Worm (Caenorhabditis elegans): ENCODE measurements around the gene M163.7.

Gene M163.7

DNA sequence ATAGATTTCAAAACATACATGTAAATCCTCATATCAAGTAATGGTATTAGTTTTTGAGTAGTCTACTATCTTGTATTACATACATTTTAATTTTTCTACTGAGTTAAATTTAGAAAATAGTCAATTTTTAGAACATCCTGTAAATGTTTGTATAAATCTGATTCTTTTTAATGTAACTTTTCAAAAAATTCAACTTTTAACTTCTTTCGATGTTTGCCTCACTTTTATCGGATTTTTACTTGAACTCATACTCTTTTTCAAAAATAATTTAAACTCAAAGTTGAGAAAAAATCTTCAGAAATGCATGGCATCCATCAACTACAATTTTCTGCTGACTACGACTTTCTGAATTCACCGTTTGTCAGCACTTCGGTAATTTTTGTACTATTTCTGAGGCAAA is at the start of gene M163.7:
Gene M163.7 (plus strand): TSS at position 301 of the 400 bp plus-strand sequence.
- no peak for TF ChIP-seq fos-1 (tag; optimal IDR thresholded peaks at IDR 0.05)
- TF ChIP-seq mbf-1 (tag; optimal IDR thresholded peaks at IDR 0.05), result no peak
- TF ChIP-seq lin-13 (GFP tag; optimal IDR thresholded peaks at IDR 0.05), result no peak
- TF ChIP-seq sma-9 (GFP tag; optimal IDR thresholded peaks at IDR 0.05), result no peak
- no peak for TF ChIP-seq sma-9 (tag; optimal IDR thresholded peaks at IDR 0.05)
- no peak for TF ChIP-seq nhr-77 (tag; optimal IDR thresholded peaks at IDR 0.05)
- TF ChIP-seq ztf-11 (tag; optimal IDR thresholded peaks at IDR 0.05), result no peak
- no peak for TF ChIP-seq unc-55 (GFP tag; optimal IDR thresholded peaks at IDR 0.05)
- no peak for TF ChIP-seq elt-1 (tag; optimal IDR thresholded peaks at IDR 0.05)
- no peak for TF ChIP-seq skn-1 (tag; optimal IDR thresholded peaks at IDR 0.05)
- no peak for TF ChIP-seq blmp-1 (tag; optimal IDR thresholded peaks at IDR 0.05; ENCODE audit: insufficient read depth)
- no peak for TF ChIP-seq unc-39 (tag; optimal IDR thresholded peaks at IDR 0.05)
- no peak for TF ChIP-seq lsy-2 (tag; optimal IDR thresholded peaks at IDR 0.05)
- TF ChIP-seq nhr-21 (tag; optimal IDR thresholded peaks at IDR 0.05), result no peak
- TF ChIP-seq ceh-16 (tag; optimal IDR thresholded peaks at IDR 0.05), result no peak
- no peak for TF ChIP-seq F13H6.1 (tag; optimal IDR thresholded peaks at IDR 0.05)
- TF ChIP-seq ZK546.5 (tag; optimal IDR thresholded peaks at IDR 0.05), result no peak
- no peak for TF ChIP-seq Y55F3AM.14 (GFP tag; optimal IDR thresholded peaks at IDR 0.05)

DNA sequence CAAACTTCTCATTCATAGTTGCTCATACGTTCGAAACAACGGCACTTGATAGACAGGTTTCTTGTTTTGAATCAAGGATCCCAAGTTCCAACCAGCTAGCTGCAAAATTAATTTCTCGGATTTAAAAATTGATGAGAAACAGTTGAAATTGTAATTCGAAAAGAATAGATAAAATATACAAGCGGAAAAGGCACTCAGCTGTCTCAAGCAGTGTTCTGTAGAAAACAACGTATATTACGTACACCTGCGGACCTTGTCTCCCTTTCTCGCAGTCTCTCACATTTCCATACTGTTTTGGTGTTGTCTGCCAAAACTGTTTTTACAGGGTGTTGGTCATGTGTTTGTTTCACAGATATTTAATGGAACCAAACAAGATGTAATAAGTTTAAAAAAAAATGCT is 49.0 kb upstream of the M163.7 start, which contains the start of gene F23D12.10:
Gene F23D12.10 (minus strand): TSS at position 101 of the 400 bp plus-strand sequence.
- TF ChIP-seq fos-1 (tag; optimal IDR thresholded peaks at IDR 0.05) (no peak), ZK546.5 (tag; optimal IDR thresholded peaks at IDR 0.05) (no peak), C34F6.9 (tag; optimal IDR thresholded peaks at IDR 0.05) (no peak), elt-1 (tag; optimal IDR thresholded peaks at IDR 0.05) (no peak), lsy-2 (tag; optimal IDR thresholded peaks at IDR 0.05) (no peak), blmp-1 (tag; optimal IDR thresholded peaks at IDR 0.05; ENCODE audit: insufficient read depth) (no peak), skn-1 (tag; optimal IDR thresholded peaks at IDR 0.05) (no peak), snpc-4 (tag; optimal IDR thresholded peaks at IDR 0.05) (no peak), nhr-11 (tag; optimal IDR thresholded peaks at IDR 0.05) (no peak), elt-3 (tag; optimal IDR thresholded peaks at IDR 0.05) (no peak), sem-4 (tag; optimal IDR thresholded peaks at IDR 0.05) (no peak), lin-11 (tag; optimal IDR thresholded peaks at IDR 0.05) (no peak), nhr-237 (tag; optimal IDR thresholded peaks at IDR 0.05) (no peak), mab-5 (tag; optimal IDR thresholded peaks at IDR 0.05) (no peak), mbf-1 (tag; optimal IDR thresholded peaks at IDR 0.05) (no peak), nhr-23 (tag; optimal IDR thresholded peaks at IDR 0.05) (no peak), unc-55 (GFP tag; optimal IDR thresholded peaks at IDR 0.05) (no peak), nhr-129 (tag; optimal IDR thresholded peaks at IDR 0.05) (no peak)

DNA sequence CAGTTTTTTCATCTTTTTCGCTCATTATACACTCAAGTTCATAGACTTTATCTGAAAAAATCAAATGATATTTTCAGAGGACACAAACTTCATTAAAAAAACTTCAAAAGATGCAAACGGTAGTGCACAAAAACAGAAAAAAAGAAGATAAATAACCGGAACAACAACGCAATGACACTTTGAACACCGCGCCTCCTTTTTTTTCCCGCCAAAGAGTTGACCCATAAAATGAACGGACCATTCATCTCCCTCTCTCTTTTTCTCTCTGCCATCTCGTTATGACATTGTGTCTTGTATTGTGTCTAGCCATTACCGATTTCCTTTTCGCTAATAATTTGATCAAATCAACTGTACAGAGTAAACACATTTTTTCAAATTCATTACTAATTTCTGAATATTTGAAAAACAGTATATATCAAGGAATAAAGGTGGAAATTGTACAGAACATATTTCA is 43.1 kb upstream of the M163.7 start, which contains the start of gene F23D12.2:
Gene F23D12.2 (minus strand): TSS at position 51 of the 454 bp plus-strand sequence.
- TF ChIP-seq fos-1 (tag; optimal IDR thresholded peaks at IDR 0.05) (no peak), crh-2 (tag; optimal IDR thresholded peaks at IDR 0.05) (no peak), nhr-11 (tag; optimal IDR thresholded peaks at IDR 0.05) (no peak), lin-13 (GFP tag; optimal IDR thresholded peaks at IDR 0.05) (no peak), nhr-12 (tag; optimal IDR thresholded peaks at IDR 0.05) (no peak), nhr-10 (tag; optimal IDR thresholded peaks at IDR 0.05) (no peak), nhr-6 (tag; optimal IDR thresholded peaks at IDR 0.05) (no peak), ztf-11 (tag; optimal IDR thresholded peaks at IDR 0.05) (no peak), ama-1 (optimal IDR thresholded peaks at IDR 0.05) (no peak), snpc-4 (tag; optimal IDR thresholded peaks at IDR 0.05) (no peak), unc-55 (GFP tag; optimal IDR thresholded peaks at IDR 0.05) (no peak), F13H6.1 (tag; optimal IDR thresholded peaks at IDR 0.05) (no peak), zag-1 (tag; optimal IDR thresholded peaks at IDR 0.05) (no peak), ceh-82 (tag; optimal IDR thresholded peaks at IDR 0.05) (no peak), gmeb-1 (tag; optimal IDR thresholded peaks at IDR 0.05) (no peak), nhr-237 (tag; optimal IDR thresholded peaks at IDR 0.05) (no peak), ztf-1 (GFP tag; conservative IDR thresholded peaks at IDR 0.05) (no peak), nhr-23 (tag; optimal IDR thresholded peaks at IDR 0.05) (no peak), nhr-25 (tag; optimal IDR thresholded peaks at IDR 0.05) (no peak), unc-39 (tag; optimal IDR thresholded peaks at IDR 0.05) (no peak)

DNA sequence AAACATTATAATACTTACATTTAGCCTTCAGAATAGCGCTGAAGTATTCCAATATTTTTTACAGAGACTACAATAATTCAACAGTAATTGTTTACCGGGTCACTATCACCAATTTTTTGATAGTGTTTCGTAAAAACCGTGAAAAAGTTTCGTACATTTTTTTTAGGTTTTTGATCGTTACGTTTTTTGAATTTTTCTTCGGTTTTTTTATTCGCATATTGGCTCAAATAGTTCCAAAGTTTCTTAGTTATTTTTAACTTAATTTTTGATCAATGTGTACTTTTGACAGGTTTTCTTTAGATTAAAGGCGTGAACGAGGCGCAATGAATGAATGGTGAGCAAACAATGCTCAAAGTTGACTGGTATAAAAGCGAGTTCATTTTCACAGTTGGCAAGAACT is 41.5 kb upstream of the M163.7 start, which contains the start of gene fipr-3:
Gene fipr-3 (plus strand): TSS at position 301 of the 400 bp plus-strand sequence.
- TF ChIP-seq lsy-2 (tag; optimal IDR thresholded peaks at IDR 0.05) (no peak), alr-1 (tag; optimal IDR thresholded peaks at IDR 0.05) (no peak), snpc-4 (tag; optimal IDR thresholded peaks at IDR 0.05) (no peak), nhr-25 (tag; optimal IDR thresholded peaks at IDR 0.05) (no peak), C34F6.9 (tag; optimal IDR thresholded peaks at IDR 0.05) (no peak), nhr-77 (tag; optimal IDR thresholded peaks at IDR 0.05) (no peak), sma-9 (GFP tag; optimal IDR thresholded peaks at IDR 0.05) (no peak), sma-9 (tag; optimal IDR thresholded peaks at IDR 0.05) (no peak), mab-5 (tag; optimal IDR thresholded peaks at IDR 0.05) (no peak), dmd-4 (tag; optimal IDR thresholded peaks at IDR 0.05) (no peak), unc-55 (GFP tag; optimal IDR thresholded peaks at IDR 0.05) (no peak), gmeb-1 (tag; optimal IDR thresholded peaks at IDR 0.05) (no peak), elt-1 (tag; optimal IDR thresholded peaks at IDR 0.05) (no peak), fos-1 (tag; optimal IDR thresholded peaks at IDR 0.05) (no peak), nhr-129 (tag; optimal IDR thresholded peaks at IDR 0.05) (no peak), nhr-23 (tag; optimal IDR thresholded peaks at IDR 0.05) (no peak)

Measured in whole organism, L2 larva.